Fruit fly (Drosophila melanogaster) whole organism, embryonic: ENCODE measurements around the gene Rack1.

ENCODE experiments used
- Bgb ChIP-seq: fragments of 200-800 bp; sonication (Bioruptor generic); IDR thresholded peaks from 2 replicates; pipeline ENCODE4 v1.3.6; 2022; ENCODE audit warnings: missing biosample characterization, missing genetic modification characterization; ENCODE audit not compliant: partially characterized antibody
- CG10274 ChIP-seq: fragments of 200-800 bp; sonication (Bioruptor generic); optimal IDR thresholded peaks from 3 replicates; lab custom pipeline; 2017; ENCODE audit warnings: missing biosample characterization, mild to moderate bottlenecking, missing genetic modification characterization
- CG10959 ChIP-seq: fragments of 200-800 bp; sonication (Bioruptor generic); IDR thresholded peaks from 2 replicates; pipeline ENCODE4 v1.3.6; 2022; ENCODE audit warnings: missing biosample characterization, missing genetic modification characterization
- CG12299 ChIP-seq: fragments of 200-800 bp; sonication (Bioruptor generic); optimal IDR thresholded peaks from 2 replicates; lab custom pipeline; 2018; ENCODE audit warnings: missing biosample characterization, mild to moderate bottlenecking, missing genetic modification characterization
- CG14860 ChIP-seq: fragments of 200-800 bp; sonication (Bioruptor generic); IDR thresholded peaks from 3 replicates; pipeline ENCODE4 v1.3.6; 2022; ENCODE audit warnings: missing biosample characterization, missing genetic modification characterization; ENCODE audit not compliant: partially characterized antibody
- CG17802 ChIP-seq: fragments of 200-800 bp; sonication (Bioruptor generic); optimal IDR thresholded peaks from 2 replicates; lab custom pipeline; 2018; ENCODE audit warnings: missing biosample characterization, mild to moderate bottlenecking, missing genetic modification characterization, moderate library complexity
- CG17829 ChIP-seq: fragments of 200-800 bp; optimal IDR thresholded peaks from 2 replicates; lab custom pipeline; 2019; ENCODE audit warnings: missing biosample characterization, mild to moderate bottlenecking, missing genetic modification characterization, moderate library complexity
- CG1792 ChIP-seq: fragments of 200-800 bp; sonication (Bioruptor generic); optimal IDR thresholded peaks from 2 replicates; lab custom pipeline; 2016; ENCODE audit warnings: missing biosample characterization, missing genetic modification characterization
- CG2199 ChIP-seq: fragments of 200-800 bp; sonication (Bioruptor generic); IDR thresholded peaks from 3 replicates; pipeline ENCODE4 v1.3.6; 2022; ENCODE audit warnings: missing biosample characterization, missing genetic modification characterization
- CG3065 ChIP-seq: fragments of 200-800 bp; sonication (Bioruptor generic); optimal IDR thresholded peaks from 2 replicates; lab custom pipeline; 2016; ENCODE audit warnings: missing biosample characterization, missing genetic modification characterization
- CG4707 ChIP-seq: fragments of 200-800 bp; sonication (Bioruptor generic); optimal IDR thresholded peaks from 2 replicates; lab custom pipeline; 2018; ENCODE audit warnings: missing biosample characterization, mild to moderate bottlenecking, missing genetic modification characterization, moderate library complexity
- CG6254 ChIP-seq: fragments of 200-800 bp; sonication (Bioruptor generic); optimal IDR thresholded peaks from 3 replicates; lab custom pipeline; 2017; ENCODE audit warnings: mild to moderate bottlenecking, missing biosample characterization, missing genetic modification reagents, missing genetic modification characterization
- CG6854 ChIP-seq: fragments of 200-800 bp; sonication (Bioruptor generic); optimal IDR thresholded peaks from 3 replicates; lab custom pipeline; 2017; ENCODE audit warnings: missing biosample characterization, mild to moderate bottlenecking, missing genetic modification characterization
- CG8089 ChIP-seq: fragments of 200-800 bp; sonication (Bioruptor generic); optimal IDR thresholded peaks from 3 replicates; lab custom pipeline; 2016; ENCODE audit warnings: missing biosample characterization, missing genetic modification characterization
- CG8765 ChIP-seq: fragments of 200-800 bp; sonication (Bioruptor generic); IDR thresholded peaks from 2 replicates; pipeline ENCODE4 v1.3.6; 2022; ENCODE audit warnings: missing biosample characterization, missing genetic modification characterization
- CG9797 ChIP-seq: fragments of 200-800 bp; sonication (Bioruptor generic); optimal IDR thresholded peaks from 3 replicates; lab custom pipeline; 2018; ENCODE audit warnings: missing biosample characterization, mild to moderate bottlenecking, missing genetic modification characterization
- D19B ChIP-seq: fragments of 200-800 bp; sonication (Bioruptor generic); optimal IDR thresholded peaks from 2 replicates; lab custom pipeline; 2017; ENCODE audit warnings: missing biosample characterization, mild to moderate bottlenecking, missing genetic modification characterization
- Dad ChIP-seq: fragments of 200-800 bp; sonication (Bioruptor generic); optimal IDR thresholded peaks from 3 replicates; lab custom pipeline; 2016; ENCODE audit warnings: missing biosample characterization, missing genetic modification characterization
- Dbx ChIP-seq: fragments of 200-800 bp; sonication (Bioruptor generic); IDR thresholded peaks from 3 replicates; pipeline ENCODE4 v1.3.6; 2022; ENCODE audit warnings: missing biosample characterization, missing genetic modification characterization
- Hand ChIP-seq: fragments of 200-800 bp; sonication (Bioruptor generic); optimal IDR thresholded peaks from 2 replicates; lab custom pipeline; 2017; ENCODE audit warnings: mild to moderate bottlenecking, missing biosample characterization, missing genetic modification reagents, missing genetic modification characterization
- Hmr ChIP-seq: fragments of 200-800 bp; sonication (Bioruptor generic); optimal IDR thresholded peaks from 3 replicates; lab custom pipeline; 2017; ENCODE audit warnings: mild to moderate bottlenecking, missing biosample characterization, missing genetic modification reagents, missing genetic modification characterization
- Hmx ChIP-seq: fragments of 200-800 bp; sonication (Bioruptor generic); optimal IDR thresholded peaks from 2 replicates; lab custom pipeline; 2016; ENCODE audit warnings: missing biosample characterization, missing genetic modification characterization
- Jarid2 ChIP-seq: fragments of 200-800 bp; sonication (Bioruptor generic); optimal IDR thresholded peaks from 3 replicates; lab custom pipeline; 2017; ENCODE audit warnings: mild to moderate bottlenecking, missing biosample characterization, missing genetic modification reagents, missing genetic modification characterization
- MESR4 ChIP-seq: fragments of 200-800 bp; sonication (Bioruptor generic); optimal IDR thresholded peaks from 2 replicates; lab custom pipeline; 2018; ENCODE audit warnings: missing biosample characterization, mild to moderate bottlenecking, missing genetic modification characterization, moderate library complexity
- MTF-1 ChIP-seq: fragments of 200-800 bp; sonication (Bioruptor generic); optimal IDR thresholded peaks from 2 replicates; lab custom pipeline; 2018; ENCODE audit warnings: missing biosample characterization, mild to moderate bottlenecking, missing genetic modification characterization, borderline replicate concordance
- Mad ChIP-seq: fragments of 200-800 bp; sonication (Bioruptor generic); optimal IDR thresholded peaks from 2 replicates; lab custom pipeline; 2016; ENCODE audit warnings: missing biosample characterization, missing genetic modification characterization
- Myb ChIP-seq: fragments of 200-800 bp; sonication (Bioruptor generic); optimal IDR thresholded peaks from 2 replicates; lab custom pipeline; 2016; ENCODE audit warnings: missing biosample characterization, missing genetic modification characterization
- Neu2 ChIP-seq: fragments of 200-800 bp; sonication (Bioruptor generic); optimal IDR thresholded peaks from 3 replicates; lab custom pipeline; 2016; ENCODE audit warnings: missing biosample characterization, missing genetic modification characterization, borderline replicate concordance
- Oaz ChIP-seq: fragments of 200-800 bp; sonication (Bioruptor generic); IDR thresholded peaks from 2 replicates; pipeline ENCODE4 v1.3.6; 2022; ENCODE audit warnings: missing biosample characterization, missing genetic modification characterization
- TFAM ChIP-seq: fragments of 200-800 bp; sonication (Bioruptor generic); optimal IDR thresholded peaks from 2 replicates; lab custom pipeline; 2017; ENCODE audit warnings: missing biosample characterization, missing genetic modification characterization, inconsistent platforms
- Trl ChIP-seq, 3 experiments: fragments of >200 bp in 2 of 3; fragments of 200-800 bp in 1 of 3; sonication (Bioruptor generic) in 1 of 3; optimal IDR thresholded peaks; 2 replicates in 1 of 3; 3 replicates in 2 of 3; lab custom pipeline; 2016 to 2017; ENCODE audit warnings: missing biosample characterization in 1 of 3, missing genetic modification characterization in 1 of 3
- al ChIP-seq: fragments of 200-800 bp; sonication (Bioruptor generic); IDR thresholded peaks from 2 replicates; pipeline ENCODE4 v1.3.6; 2022; ENCODE audit warnings: missing biosample characterization, missing genetic modification characterization
- bcd ChIP-seq: fragments of 200-800 bp; sonication (Bioruptor generic); optimal IDR thresholded peaks from 2 replicates; lab custom pipeline; 2017; ENCODE audit warnings: missing biosample characterization, mild to moderate bottlenecking, missing genetic modification characterization
- caup ChIP-seq: fragments of 200-800 bp; sonication (Bioruptor generic); optimal IDR thresholded peaks from 3 replicates; lab custom pipeline; 2017; ENCODE audit warnings: missing biosample characterization, mild to moderate bottlenecking, missing genetic modification characterization, moderate library complexity; ENCODE audit not compliant: severe bottlenecking
- crc ChIP-seq: fragments of 200-800 bp; sonication (Bioruptor generic); optimal IDR thresholded peaks from 2 replicates; lab custom pipeline; 2016; ENCODE audit warnings: missing biosample characterization, missing genetic modification characterization
- dati ChIP-seq: fragments of 200-800 bp; sonication (Bioruptor generic); IDR thresholded peaks from 2 replicates; pipeline ENCODE4 v1.3.6; 2022; ENCODE audit warnings: missing biosample characterization, missing genetic modification characterization
- fd3F ChIP-seq: fragments of 200-800 bp; sonication (Bioruptor generic); optimal IDR thresholded peaks from 2 replicates; lab custom pipeline; 2018; ENCODE audit warnings: missing biosample characterization, mild to moderate bottlenecking, missing genetic modification characterization, moderate library complexity
- grn ChIP-seq: fragments of 200-800 bp; sonication (Bioruptor generic); optimal IDR thresholded peaks from 3 replicates; lab custom pipeline; 2017; ENCODE audit warnings: missing biosample characterization, missing genetic modification characterization
- h ChIP-seq: fragments of >200 bp; optimal IDR thresholded peaks from 2 replicates; lab custom pipeline; 2017
- insv ChIP-seq, 2 experiments: fragments of 200-800 bp; sonication (Bioruptor generic); optimal IDR thresholded peaks; 3 replicates each; lab custom pipeline; 2016 to 2018; ENCODE audit warnings: missing biosample characterization in 2 of 2, missing genetic modification characterization in 2 of 2
- lbe ChIP-seq: fragments of 200-800 bp; sonication (Bioruptor generic); optimal IDR thresholded peaks from 2 replicates; lab custom pipeline; 2016; ENCODE audit warnings: missing biosample characterization, mild to moderate bottlenecking, missing genetic modification characterization
- lilli ChIP-seq: fragments of 200-800 bp; sonication (Bioruptor generic); optimal IDR thresholded peaks from 3 replicates; lab custom pipeline; 2016; ENCODE audit warnings: missing biosample characterization, missing genetic modification characterization
- psq ChIP-seq: fragments of 200-800 bp; sonication (Bioruptor generic); optimal IDR thresholded peaks from 2 replicates; lab custom pipeline; 2017; ENCODE audit warnings: missing biosample characterization, missing genetic modification characterization
- pzg ChIP-seq: fragments of 200-800 bp; sonication (Bioruptor generic); optimal IDR thresholded peaks from 3 replicates; lab custom pipeline; 2018; ENCODE audit warnings: missing biosample characterization, mild to moderate bottlenecking, missing genetic modification characterization, moderate library complexity
- repo ChIP-seq: fragments of 200-800 bp; sonication (Bioruptor generic); optimal IDR thresholded peaks from 2 replicates; lab custom pipeline; 2016; ENCODE audit warnings: missing biosample characterization, missing genetic modification characterization
- sens ChIP-seq: fragments of 200-800 bp; sonication (Bioruptor generic); peaks from one replicate; lab custom pipeline; 2016; ENCODE audit warnings: missing biosample characterization, missing genetic modification characterization
- tio ChIP-seq: fragments of 200-800 bp; sonication (Bioruptor generic); optimal IDR thresholded peaks from 2 replicates; lab custom pipeline; 2017; ENCODE audit warnings: missing biosample characterization, missing genetic modification characterization, inconsistent platforms
- tna ChIP-seq: fragments of 200-800 bp; sonication (Bioruptor generic); IDR thresholded peaks from 2 replicates; pipeline ENCODE4 v1.3.6; 2022; ENCODE audit warnings: missing biosample characterization, missing genetic modification characterization; ENCODE audit not compliant: partially characterized antibody
- wor ChIP-seq: fragments of 200-800 bp; sonication (Bioruptor generic); IDR thresholded peaks from 2 replicates; pipeline ENCODE4 v1.3.6; 2022; ENCODE audit warnings: missing biosample characterization, missing genetic modification characterization

The Rack1 gene

dm6 chr2L:7799804-7800433 is 27.2 kb downstream of the Rack1 start, which contains the start of the genes Herp and r2d2 (continued):
- TF ChIP-seq pzg (GFP tag; lab: Kevin White, UChicago) (peak; percentile 68), Hand (GFP tag; lab: Kevin White, UChicago) (peak; percentile 75), lilli (GFP tag; lab: Kevin White, UChicago) (peak; percentile 95), caup (GFP tag; lab: Kevin White, UChicago) (peak; percentile 90), Mad (GFP tag; lab: Kevin White, UChicago) (peak; percentile 86), MTF-1 (peak; percentile 61), tna (GFP tag; lab: Robert Waterston, UW) (no peak; the same call in 1 of the 2 replicates), tio (peak; percentile 87), grn (peak; percentile 28), MESR4 (GFP tag; lab: Kevin White, UChicago) (peak; percentile 3), Oaz (GFP tag; lab: Robert Waterston, UW) (peak; percentile 79), CG3065 (GFP tag; lab: Kevin White, UChicago) (peak; percentile 66), bcd (GFP tag; lab: Kevin White, UChicago) (peak; percentile 91), Hmr (GFP tag; lab: Kevin White, UChicago) (peak; percentile 93), crc (GFP tag; lab: Kevin White, UChicago) (peak; percentile 89), CG10959 (GFP tag; lab: Robert Waterston, UW) (peak; percentile 80), CG6254 (peak; percentile 24), sens (GFP tag; lab: Kevin White, UChicago) (peak; percentile 98), CG14860 (peak; percentile 58; the same call in 1 of the 3 replicates), Bgb (GFP tag; lab: Robert Waterston, UW) (peak; percentile 77), CG10274 (GFP tag; lab: Kevin White, UChicago) (peak; percentile 80), lbe (GFP tag; lab: Kevin White, UChicago) (peak; percentile 8), Dad (peak; percentile 91), Trl (optimal IDR thresholded peaks at IDR 0.05; lab: Kevin White, UChicago) (no peak), Trl (GFP tag; optimal IDR thresholded peaks at IDR 0.05; lab: Kevin White, UChicago) (peak; percentile 96), CG17829 (peak; percentile 89), CG1792 (GFP tag; lab: Kevin White, UChicago) (peak; percentile 91), psq (GFP tag; lab: Kevin White, UChicago) (peak; percentile 54), CG12299 (tag; lab: Kevin White, UChicago) (peak; percentile 88), Hmx (GFP tag; lab: Kevin White, UChicago) (peak; percentile 83), al (peak; percentile 88), CG8089 (GFP tag; lab: Kevin White, UChicago) (peak; percentile 89), wor (GFP tag; lab: Robert Waterston, UW) (peak; percentile 84), CG2199 (0 out of 3 replicates have a peak, but pooled peaks have one; percentile 7), Myb (peak; percentile 89), h (no peak), repo (peak; percentile 90), dati (GFP tag; lab: Robert Waterston, UW) (0 out of 2 replicates have a peak, but pooled peaks have one; percentile 36), CG4707 (GFP tag; lab: Kevin White, UChicago) (peak; percentile 50), D19B (GFP tag; lab: Kevin White, UChicago) (peak; percentile 84), CG9797 (peak; percentile 60), CG8765 (GFP tag; lab: Robert Waterston, UW) (peak; percentile 83), Dbx (peak; percentile 94), insv (GFP tag; optimal IDR thresholded peaks at IDR 0.05; lab: Kevin White, UChicago) (peak in 1 of 2 experiments; percentile 69), TFAM (GFP tag; lab: Kevin White, UChicago) (peak; percentile 50), CG17802 (tag; lab: Kevin White, UChicago) (peak; percentile 65), Neu2 (GFP tag; lab: Kevin White, UChicago) (peak; percentile 72), Jarid2 (GFP tag; lab: Kevin White, UChicago) (peak; percentile 71), fd3F (GFP tag; lab: Kevin White, UChicago) (peak; percentile 84), CG6854 (GFP tag; lab: Kevin White, UChicago) (peak; percentile 82)
